Fruit fly (Drosophila melanogaster) whole organism, adult: Measurements from ENCODE around the gene Grx5.

ENCODE experiments used
- CG14711 ChIP-seq: fragments of 200-800 bp; sonication (Bioruptor generic); optimal IDR thresholded peaks from 2 replicates; lab custom pipeline; 2018; ENCODE audit warnings: missing biosample characterization, mild to moderate bottlenecking, missing genetic modification characterization, moderate library complexity
- CG5204 ChIP-seq: fragments of 200-800 bp; sonication (Bioruptor generic); optimal IDR thresholded peaks from 2 replicates; lab custom pipeline; 2016; ENCODE audit warnings: missing biosample characterization, missing genetic modification characterization
- CG7101 ChIP-seq: fragments of 200-800 bp; sonication (Bioruptor generic); optimal IDR thresholded peaks from 2 replicates; lab custom pipeline; 2018; ENCODE audit warnings: missing biosample characterization, mild to moderate bottlenecking, missing genetic modification characterization, moderate library complexity
- Crg-1 ChIP-seq: fragments of 200-800 bp; sonication (Bioruptor generic); optimal IDR thresholded peaks from 2 replicates; lab custom pipeline; 2016; ENCODE audit warnings: missing biosample characterization, missing genetic modification characterization
- Mnt ChIP-seq: fragments of 200-800 bp; sonication (Bioruptor generic); optimal IDR thresholded peaks from 2 replicates; lab custom pipeline; 2016; ENCODE audit warnings: missing biosample characterization, mild to moderate bottlenecking, missing genetic modification characterization

DNA sequence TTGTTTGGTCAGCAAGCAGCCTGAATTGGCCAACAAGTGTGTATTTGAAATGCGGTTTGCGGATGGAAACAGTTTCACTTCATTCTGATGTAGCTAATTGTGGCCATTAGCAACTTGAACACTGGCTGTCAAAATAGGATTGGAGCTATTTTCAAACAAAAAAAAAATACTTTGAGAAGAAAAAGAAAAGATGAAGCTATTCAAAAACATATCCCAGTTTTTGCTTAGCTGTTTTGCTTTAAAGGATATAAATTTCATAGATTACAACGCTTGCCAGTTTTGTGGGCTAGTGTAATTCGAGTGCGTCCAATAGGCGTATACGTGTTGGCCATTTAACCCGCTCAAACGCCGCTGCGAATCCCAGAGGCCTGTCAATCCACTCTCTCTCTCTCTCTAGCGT lies 25.8 kb downstream of the Grx5 start:
- TF ChIP-seq CG14711 (tag; lab: Kevin White, UChicago) (no peak), CG5204 (GFP tag; lab: Kevin White, UChicago) (no peak), CG7101 (tag; lab: Kevin White, UChicago) (no peak), Mnt (GFP tag; lab: Kevin White, UChicago) (no peak), Crg-1 (GFP tag; lab: Kevin White, UChicago) (no peak)
